Worm (Caenorhabditis elegans) whole organism, L3 larva: Measurements from ENCODE around the gene hrg-1.

ENCODE experiments used
- R02D3.7 ChIP-seq: fragments of 150-350 bp; optimal IDR thresholded peaks from 2 replicates; lab custom pipeline; 2014; ENCODE audit warnings: missing biosample characterization, missing genetic modification characterization
- ZK546.5 ChIP-seq: sonication (generic microtip); optimal IDR thresholded peaks from 2 replicates; lab custom pipeline; 2017; ENCODE audit warnings: missing biosample characterization, missing genetic modification characterization
- aly-2 ChIP-seq: fragments of 150-350 bp; optimal IDR thresholded peaks from 2 replicates; lab custom pipeline; 2014; ENCODE audit warnings: missing biosample characterization, missing genetic modification characterization
- ama-1 ChIP-seq: fragments of 150-350 bp; optimal IDR thresholded peaks from 2 replicates; lab custom pipeline; 2018
- ceh-82 ChIP-seq: fragments of 150-350 bp; optimal IDR thresholded peaks from 2 replicates; lab custom pipeline; 2014; ENCODE audit warnings: missing biosample characterization, missing genetic modification characterization
- ceh-9 ChIP-seq: sonication (generic microtip); optimal IDR thresholded peaks from 2 replicates; lab custom pipeline; 2018; ENCODE audit warnings: missing biosample characterization, missing genetic modification characterization
- daf-12 ChIP-seq: fragments of 150-350 bp; optimal IDR thresholded peaks from 2 replicates; lab custom pipeline; 2014; ENCODE audit warnings: missing biosample characterization, missing genetic modification reagents, missing genetic modification characterization
- egl-27 ChIP-seq: sonication (generic microtip); optimal IDR thresholded peaks from 4 replicates; lab custom pipeline; 2017; ENCODE audit warnings: missing biosample characterization, missing genetic modification reagents, missing genetic modification characterization
- egl-5 ChIP-seq: fragments of 150-350 bp; optimal IDR thresholded peaks from 2 replicates; lab custom pipeline; 2017; ENCODE audit warnings: missing biosample characterization, missing genetic modification reagents, missing genetic modification characterization, inconsistent platforms
- elt-1 ChIP-seq: fragments of 150-350 bp; optimal IDR thresholded peaks from 2 replicates; lab custom pipeline; 2014; ENCODE audit warnings: missing biosample characterization, missing genetic modification characterization
- elt-2 ChIP-seq: sonication (generic microtip); optimal IDR thresholded peaks from 2 replicates; lab custom pipeline; 2016; ENCODE audit warnings: missing genetic modification reagents, mild to moderate bottlenecking, missing genetic modification characterization, missing compliant biosample characterization
- elt-3 ChIP-seq, 3 experiments: fragments of 150-350 bp in 1 of 3; sonication (generic microtip) in 2 of 3; optimal IDR thresholded peaks; 2 replicates in 2 of 3; 4 replicates in 1 of 3; lab custom pipeline; 2014 to 2017; ENCODE audit warnings: missing biosample characterization in 3 of 3, missing genetic modification characterization in 3 of 3
- eor-1 ChIP-seq, 2 experiments: fragments of 150-350 bp; optimal IDR thresholded peaks; 2 replicates each; lab custom pipeline; 2014 to 2018; ENCODE audit warnings: missing biosample characterization in 2 of 2, missing genetic modification characterization in 2 of 2
- fkh-10 ChIP-seq: sonication (generic microtip); optimal IDR thresholded peaks from 2 replicates; lab custom pipeline; 2017; ENCODE audit warnings: missing biosample characterization, missing genetic modification reagents, missing genetic modification characterization
- fkh-2 ChIP-seq: fragments of 150-350 bp; optimal IDR thresholded peaks from 2 replicates; lab custom pipeline; 2014; ENCODE audit warnings: missing biosample characterization, missing genetic modification reagents, missing genetic modification characterization
- fos-1 ChIP-seq: fragments of 150-350 bp; optimal IDR thresholded peaks from 2 replicates; lab custom pipeline; 2014; ENCODE audit warnings: missing biosample characterization, missing genetic modification characterization
- hmg-11 ChIP-seq: sonication (generic microtip); optimal IDR thresholded peaks from 2 replicates; lab custom pipeline; 2016; ENCODE audit warnings: missing genetic modification characterization, missing compliant biosample characterization
- jun-1 ChIP-seq: fragments of 150-350 bp; optimal IDR thresholded peaks from 2 replicates; lab custom pipeline; 2014; ENCODE audit warnings: missing biosample characterization, missing genetic modification reagents, missing genetic modification characterization
- lin-15B ChIP-seq: fragments of 150-350 bp; optimal IDR thresholded peaks from 2 replicates; lab custom pipeline; 2014; ENCODE audit warnings: missing biosample characterization, missing genetic modification characterization
- lin-39 ChIP-seq: fragments of 150-350 bp; optimal IDR thresholded peaks from 2 replicates; lab custom pipeline; 2018; ENCODE audit warnings: missing biosample characterization, missing genetic modification reagents, missing genetic modification characterization
- lsy-12 ChIP-seq: sonication (generic microtip); optimal IDR thresholded peaks from 2 replicates; lab custom pipeline; 2016; ENCODE audit warnings: mild to moderate bottlenecking, missing genetic modification characterization, missing compliant biosample characterization
- mdl-1 ChIP-seq: fragments of 150-350 bp; optimal IDR thresholded peaks from 2 replicates; lab custom pipeline; 2014; ENCODE audit warnings: missing biosample characterization, missing genetic modification characterization
- mml-1 ChIP-seq: fragments of 150-350 bp; sonication (generic microtip); optimal IDR thresholded peaks from 3 replicates; lab custom pipeline; 2014; ENCODE audit warnings: missing biosample characterization, missing genetic modification characterization
- nfya-1 ChIP-seq: sonication (generic microtip); optimal IDR thresholded peaks from 2 replicates; lab custom pipeline; 2017; ENCODE audit warnings: missing genetic modification characterization, mild to moderate bottlenecking, missing compliant biosample characterization, antibody characterized with exemption, moderate library complexity; ENCODE audit not compliant: insufficient read depth
- nhr-11 ChIP-seq: fragments of 150-350 bp; optimal IDR thresholded peaks from 2 replicates; lab custom pipeline; 2014; ENCODE audit warnings: missing biosample characterization, missing genetic modification characterization
- nhr-12 ChIP-seq: fragments of 150-350 bp; optimal IDR thresholded peaks from 2 replicates; lab custom pipeline; 2014; ENCODE audit warnings: missing biosample characterization, missing genetic modification characterization
- nhr-23 ChIP-seq: fragments of 150-350 bp; optimal IDR thresholded peaks from 2 replicates; lab custom pipeline; 2014; ENCODE audit warnings: missing biosample characterization, missing genetic modification reagents, missing genetic modification characterization
- nhr-237 ChIP-seq: fragments of 150-350 bp; optimal IDR thresholded peaks from 2 replicates; lab custom pipeline; 2014; ENCODE audit warnings: missing biosample characterization, missing genetic modification characterization
- nhr-25 ChIP-seq: sonication (generic microtip); optimal IDR thresholded peaks from 2 replicates; lab custom pipeline; 2017; ENCODE audit warnings: missing biosample characterization, missing genetic modification characterization
- nhr-28 ChIP-seq: fragments of 150-350 bp; optimal IDR thresholded peaks from 2 replicates; lab custom pipeline; 2014; ENCODE audit warnings: missing biosample characterization, missing genetic modification characterization
- nhr-43 ChIP-seq: sonication (generic microtip); optimal IDR thresholded peaks from 2 replicates; lab custom pipeline; 2016; ENCODE audit warnings: mild to moderate bottlenecking, missing genetic modification characterization, missing compliant biosample characterization; ENCODE audit not compliant: poor library complexity, severe bottlenecking
- nhr-76 ChIP-seq: fragments of 150-350 bp; sonication (generic microtip); optimal IDR thresholded peaks from 5 replicates; lab custom pipeline; 2014; ENCODE audit warnings: missing biosample characterization, missing genetic modification characterization
- nhr-77 ChIP-seq: fragments of 150-350 bp; optimal IDR thresholded peaks from 2 replicates; lab custom pipeline; 2014; ENCODE audit warnings: missing biosample characterization, missing genetic modification characterization
- pha-4 ChIP-seq: fragments of 150-350 bp; optimal IDR thresholded peaks from 2 replicates; lab custom pipeline; 2014; ENCODE audit warnings: missing biosample characterization, missing genetic modification reagents, missing genetic modification characterization
- pqm-1 ChIP-seq: fragments of 150-350 bp; optimal IDR thresholded peaks from 2 replicates; lab custom pipeline; 2017; ENCODE audit warnings: missing biosample characterization, missing genetic modification characterization, inconsistent platforms
- skn-1 ChIP-seq: fragments of 150-350 bp; optimal IDR thresholded peaks from 2 replicates; lab custom pipeline; 2014; ENCODE audit warnings: missing biosample characterization, missing genetic modification characterization
- snpc-4 ChIP-seq: fragments of 150-350 bp; optimal IDR thresholded peaks from 2 replicates; lab custom pipeline; 2014; ENCODE audit warnings: missing biosample characterization, missing genetic modification characterization
- tbx-2 ChIP-seq: sonication (generic microtip); optimal IDR thresholded peaks from 2 replicates; lab custom pipeline; 2016; ENCODE audit warnings: mild to moderate bottlenecking, missing genetic modification characterization, missing compliant biosample characterization
- unc-62 ChIP-seq: fragments of 150-350 bp; sonication (generic microtip); optimal IDR thresholded peaks from 4 replicates; lab custom pipeline; 2014; ENCODE audit warnings: missing biosample characterization, missing genetic modification reagents, missing genetic modification characterization
- zag-1 ChIP-seq: fragments of 150-350 bp; optimal IDR thresholded peaks from 2 replicates; lab custom pipeline; 2014; ENCODE audit warnings: missing biosample characterization, missing genetic modification characterization
- ztf-11 ChIP-seq: fragments of 150-350 bp; optimal IDR thresholded peaks from 2 replicates; lab custom pipeline; 2014; ENCODE audit warnings: missing biosample characterization, missing genetic modification characterization

hrg-1 gene

ce11 chrX:4016113-4016512, at the start of gene hrg-1:
Gene hrg-1, minus strand, starts transcription at chrX:4016221.
- no peak for TF ChIP-seq mml-1 (tag; lab: Kevin White, UChicago)
- TF ChIP-seq nhr-12 (tag; lab: Kevin White, UChicago) = no peak
- TF ChIP-seq fos-1 (tag; lab: Kevin White, UChicago) = no peak
- TF ChIP-seq eor-1 (tag; optimal IDR thresholded peaks at IDR 0.05; lab: Kevin White, UChicago) = no peak
- no peak for TF ChIP-seq elt-3 (tag; optimal IDR thresholded peaks at IDR 0.05; lab: Kevin White, UChicago)
- peak; percentile 41 for TF ChIP-seq jun-1 (tag; lab: Kevin White, UChicago)
- TF ChIP-seq nhr-237 (tag; lab: Kevin White, UChicago) = no peak
- TF ChIP-seq tbx-2 (tag; lab: Kevin White, UChicago) = no peak
- TF ChIP-seq nhr-43 = peak; percentile 46
- peak; percentile 83 for TF ChIP-seq lin-39
- peak; percentile 90 for TF ChIP-seq egl-5
- no peak for TF ChIP-seq elt-1 (tag; lab: Kevin White, UChicago)
- TF ChIP-seq ztf-11 (tag; lab: Kevin White, UChicago) = no peak
- TF ChIP-seq ama-1 (lab: Kevin White, UChicago) = no peak
- no peak for TF ChIP-seq ceh-82 (tag; lab: Kevin White, UChicago)
- TF ChIP-seq egl-27 (tag; lab: Kevin White, UChicago) = peak; percentile 8
- no peak for TF ChIP-seq fkh-2 (tag; lab: Kevin White, UChicago)
- TF ChIP-seq fkh-10 (GFP tag; lab: Kevin White, UChicago) = no peak
- TF ChIP-seq R02D3.7 (tag; lab: Kevin White, UChicago) = no peak
- TF ChIP-seq nhr-28 (tag; lab: Kevin White, UChicago) = no peak
- peak; percentile 30 for TF ChIP-seq nhr-25 (tag; lab: Kevin White, UChicago)
- peak; percentile 78 for TF ChIP-seq hmg-11 (tag; lab: Kevin White, UChicago)
- TF ChIP-seq lin-15B = peak; percentile 37
- TF ChIP-seq pha-4 (tag; lab: Kevin White, UChicago) = peak; percentile 90
- no peak for TF ChIP-seq nhr-11 (tag; lab: Kevin White, UChicago)
- TF ChIP-seq ZK546.5 (tag; lab: Kevin White, UChicago) = no peak
- TF ChIP-seq nhr-23 (tag; lab: Kevin White, UChicago) = peak; percentile 49
- peak; percentile 26 for TF ChIP-seq pqm-1 (tag; lab: Kevin White, UChicago)
- TF ChIP-seq elt-2 (tag; lab: Kevin White, UChicago) = peak; percentile 45
- TF ChIP-seq ceh-9 (tag; lab: Kevin White, UChicago) = no peak
- TF ChIP-seq daf-12 (tag; lab: Kevin White, UChicago) = no peak
- TF ChIP-seq aly-2 (tag; lab: Kevin White, UChicago) = no peak
- peak; percentile 21 for TF ChIP-seq unc-62 (GFP tag; lab: Kevin White, UChicago)
- no peak for TF ChIP-seq nhr-76 (tag; lab: Kevin White, UChicago)
- no peak for TF ChIP-seq zag-1 (tag; lab: Kevin White, UChicago)
- TF ChIP-seq snpc-4 = peak; percentile 65
- TF ChIP-seq lsy-12 (tag; lab: Kevin White, UChicago) = no peak
- peak; percentile 81 for TF ChIP-seq nfya-1 (tag; lab: Kevin White, UChicago)
- peak; percentile 65 for TF ChIP-seq mdl-1 (tag; lab: Kevin White, UChicago)
- no peak for TF ChIP-seq nhr-77 (tag; lab: Kevin White, UChicago)
- peak; percentile 71 for TF ChIP-seq skn-1 (tag; lab: Kevin White, UChicago)
- TF ChIP-seq, all 47 proteins: peak for 17

ce11 chrX:4061968-4062367, 45.9 kb upstream of the hrg-1 start:
- no peak for TF ChIP-seq nhr-77 (tag; lab: Kevin White, UChicago)
- TF ChIP-seq nhr-28 (tag; lab: Kevin White, UChicago) = no peak
- TF ChIP-seq ztf-11 (tag; lab: Kevin White, UChicago) = no peak
- no peak for TF ChIP-seq mdl-1 (tag; lab: Kevin White, UChicago)
- TF ChIP-seq skn-1 (tag; lab: Kevin White, UChicago) = no peak
- no peak for TF ChIP-seq egl-27 (tag; lab: Kevin White, UChicago)
- no peak for TF ChIP-seq lsy-12 (tag; lab: Kevin White, UChicago)
- no peak for TF ChIP-seq elt-3 (tag; optimal IDR thresholded peaks at IDR 0.05; lab: Kevin White, UChicago)
- TF ChIP-seq ceh-9 (tag; lab: Kevin White, UChicago) = no peak
